Fruit fly (Drosophila melanogaster): ENCODE data around the gene CG6576.

CG6576 gene

DNA sequence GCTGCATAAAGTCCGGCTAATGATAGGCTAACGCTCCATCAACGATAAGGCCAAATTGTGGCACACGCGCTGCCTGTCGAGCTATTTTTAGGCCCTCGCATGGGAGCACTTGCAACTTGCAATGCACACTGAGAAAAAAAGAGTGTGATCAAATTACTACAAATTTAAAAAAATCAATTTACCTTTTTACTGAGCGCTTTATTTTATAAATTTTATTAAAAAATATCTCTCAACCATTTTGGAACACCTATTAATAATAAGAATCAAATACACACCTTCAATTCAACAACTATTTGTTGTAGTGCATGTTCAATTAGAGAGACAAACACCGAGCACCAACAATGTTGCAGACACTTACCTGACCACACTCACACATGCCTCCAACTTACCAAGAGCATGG, 9.7 kb downstream of the CG6576 start (continued):
- TF ChIP-seq chn (GFP tag; optimal IDR thresholded peaks at IDR 0.05) (no peak), H15 (GFP tag; IDR thresholded peaks at IDR 0.05) (peak; percentile 66), CG6813 (GFP tag; optimal IDR thresholded peaks at IDR 0.05) (no peak), Xrp1 (GFP tag; IDR thresholded peaks at IDR 0.05) (peak; percentile 67), Oli (tag; optimal IDR thresholded peaks at IDR 0.05) (no peak), stwl (tag; optimal IDR thresholded peaks at IDR 0.05) (peak; percentile 20), CG3838 (GFP tag; optimal IDR thresholded peaks at IDR 0.05) (no peak), sens (GFP tag) (no peak), Rx (GFP tag; IDR thresholded peaks at IDR 0.05) (peak; percentile 67), stc (GFP tag; IDR thresholded peaks at IDR 0.05) (peak; percentile 55), CG32772 (GFP tag; IDR thresholded peaks at IDR 0.05) (peak; percentile 53), Dbx (GFP tag; IDR thresholded peaks at IDR 0.05) (no peak), NFAT (GFP tag; IDR thresholded peaks at IDR 0.05) (no peak), CG11398 (GFP tag; optimal IDR thresholded peaks at IDR 0.05) (no peak), hkb (optimal IDR thresholded peaks at IDR 0.05) (no peak), hkb (GFP tag; IDR thresholded peaks at IDR 0.05) (peak; percentile 31), CG1024 (GFP tag; IDR thresholded peaks at IDR 0.05) (peak; percentile 62), Drgx (GFP tag; IDR thresholded peaks at IDR 0.05) (peak; percentile 97), ranshi (GFP tag; IDR thresholded peaks at IDR 0.05) (peak; percentile 42), CG17361 (GFP tag; IDR thresholded peaks at IDR 0.05) (no peak), CG5953 (GFP tag; IDR thresholded peaks at IDR 0.05) (peak; percentile 59), Nf-YA (GFP tag; IDR thresholded peaks at IDR 0.05) (peak; percentile 19; the same call in 1 of the 2 replicates), CG3726 (GFP tag; IDR thresholded peaks at IDR 0.05) (peak; percentile 7; the same call in 1 of the 3 replicates), CG6175 (GFP tag; IDR thresholded peaks at IDR 0.05) (no peak), CG11085 (GFP tag; IDR thresholded peaks at IDR 0.05) (peak; percentile 11; the same call in 1 of the 2 replicates), Fer2 (tag; optimal IDR thresholded peaks at IDR 0.05) (no peak), wor (GFP tag; IDR thresholded peaks at IDR 0.05) (peak; percentile 53), dmrt11E (tag; optimal IDR thresholded peaks at IDR 0.05) (peak; percentile 37), Taf1 (GFP tag; IDR thresholded peaks at IDR 0.05) (no peak), zf30C (GFP tag; optimal IDR thresholded peaks at IDR 0.05) (peak; percentile 71), ci (GFP tag; IDR thresholded peaks at IDR 0.05) (peak; percentile 88), vnd (GFP tag; IDR thresholded peaks at IDR 0.05; ENCODE audit: partially characterized antibody) (no peak), CG17328 (GFP tag; IDR thresholded peaks at IDR 0.05) (peak; percentile 85), Usf (GFP tag; optimal IDR thresholded peaks at IDR 0.05) (no peak), otp (GFP tag; IDR thresholded peaks at IDR 0.05) (peak; percentile 73), CG14710 (tag; optimal IDR thresholded peaks at IDR 0.05) (peak; percentile 37), CG6854 (GFP tag; optimal IDR thresholded peaks at IDR 0.05) (no peak), Spps (tag; optimal IDR thresholded peaks at IDR 0.05) (peak; percentile 58), CG10959 (GFP tag; IDR thresholded peaks at IDR 0.05) (peak; percentile 37), dati (GFP tag; IDR thresholded peaks at IDR 0.05) (peak; percentile 47; the same call in 1 of the 2 replicates), CG11247 (GFP tag; IDR thresholded peaks at IDR 0.05) (peak; percentile 35), CG2875 (GFP tag; optimal IDR thresholded peaks at IDR 0.05) (no peak), gce (GFP tag; IDR thresholded peaks at IDR 0.05) (peak; percentile 78; the same call in 2 of the 3 replicates), CG8924 (tag; optimal IDR thresholded peaks at IDR 0.05) (no peak), Oaz (GFP tag; IDR thresholded peaks at IDR 0.05) (peak; percentile 14), CG4730 (GFP tag; IDR thresholded peaks at IDR 0.05) (peak; percentile 8; the same call in 1 of the 2 replicates), Myb (GFP tag; optimal IDR thresholded peaks at IDR 0.05) (no peak), NK7.1 (GFP tag; optimal IDR thresholded peaks at IDR 0.05) (no peak), da (GFP tag; optimal IDR thresholded peaks at IDR 0.05) (no peak), ap (GFP tag; IDR thresholded peaks at IDR 0.05) (peak; percentile 67), CG3995 (GFP tag; optimal IDR thresholded peaks at IDR 0.05) (no peak), ken (GFP tag; IDR thresholded peaks at IDR 0.05) (peak; percentile 59), sr (GFP tag; IDR thresholded peaks at IDR 0.05) (0 out of 3 replicates have a peak, but pooled peaks have one; percentile 17), CG4360 (GFP tag; IDR thresholded peaks at IDR 0.05) (0 out of 2 replicates have a peak, but pooled peaks have one; percentile 4)
